Worm (Caenorhabditis elegans) whole organism, L3 larva: ENCODE results near the gene Y43F8B.15.

Source experiments
- R02D3.7 ChIP-seq: fragments of 150-350 bp; optimal IDR thresholded peaks from 2 replicates; lab custom pipeline; 2014; ENCODE audit warnings: missing biosample characterization, missing genetic modification characterization
- ZK546.5 ChIP-seq: sonication (generic microtip); optimal IDR thresholded peaks from 2 replicates; lab custom pipeline; 2017; ENCODE audit warnings: missing biosample characterization, missing genetic modification characterization
- aly-2 ChIP-seq: fragments of 150-350 bp; optimal IDR thresholded peaks from 2 replicates; lab custom pipeline; 2014; ENCODE audit warnings: missing biosample characterization, missing genetic modification characterization
- ama-1 ChIP-seq: fragments of 150-350 bp; optimal IDR thresholded peaks from 2 replicates; lab custom pipeline; 2018
- ceh-16 ChIP-seq: sonication (generic microtip); optimal IDR thresholded peaks from 2 replicates; lab custom pipeline; 2017; ENCODE audit warnings: missing biosample characterization, missing genetic modification characterization
- ceh-82 ChIP-seq: fragments of 150-350 bp; optimal IDR thresholded peaks from 2 replicates; lab custom pipeline; 2014; ENCODE audit warnings: missing biosample characterization, missing genetic modification characterization
- ceh-9 ChIP-seq: sonication (generic microtip); optimal IDR thresholded peaks from 2 replicates; lab custom pipeline; 2018; ENCODE audit warnings: missing biosample characterization, missing genetic modification characterization
- daf-12 ChIP-seq: fragments of 150-350 bp; optimal IDR thresholded peaks from 2 replicates; lab custom pipeline; 2014; ENCODE audit warnings: missing biosample characterization, missing genetic modification reagents, missing genetic modification characterization
- egl-27 ChIP-seq: sonication (generic microtip); optimal IDR thresholded peaks from 4 replicates; lab custom pipeline; 2017; ENCODE audit warnings: missing biosample characterization, missing genetic modification reagents, missing genetic modification characterization
- elt-1 ChIP-seq: fragments of 150-350 bp; optimal IDR thresholded peaks from 2 replicates; lab custom pipeline; 2014; ENCODE audit warnings: missing biosample characterization, missing genetic modification characterization
- elt-2 ChIP-seq: sonication (generic microtip); optimal IDR thresholded peaks from 2 replicates; lab custom pipeline; 2016; ENCODE audit warnings: missing genetic modification reagents, mild to moderate bottlenecking, missing genetic modification characterization, missing compliant biosample characterization
- eor-1 ChIP-seq, 2 experiments: fragments of 150-350 bp; optimal IDR thresholded peaks; 2 replicates each; lab custom pipeline; 2014 to 2018; ENCODE audit warnings: missing biosample characterization in 2 of 2, missing genetic modification characterization in 2 of 2
- fkh-10 ChIP-seq: sonication (generic microtip); optimal IDR thresholded peaks from 2 replicates; lab custom pipeline; 2017; ENCODE audit warnings: missing biosample characterization, missing genetic modification reagents, missing genetic modification characterization
- fkh-2 ChIP-seq: fragments of 150-350 bp; optimal IDR thresholded peaks from 2 replicates; lab custom pipeline; 2014; ENCODE audit warnings: missing biosample characterization, missing genetic modification reagents, missing genetic modification characterization
- hmg-11 ChIP-seq: sonication (generic microtip); optimal IDR thresholded peaks from 2 replicates; lab custom pipeline; 2016; ENCODE audit warnings: missing genetic modification characterization, missing compliant biosample characterization
- jun-1 ChIP-seq: fragments of 150-350 bp; optimal IDR thresholded peaks from 2 replicates; lab custom pipeline; 2014; ENCODE audit warnings: missing biosample characterization, missing genetic modification reagents, missing genetic modification characterization
- lin-15B ChIP-seq: fragments of 150-350 bp; optimal IDR thresholded peaks from 2 replicates; lab custom pipeline; 2014; ENCODE audit warnings: missing biosample characterization, missing genetic modification characterization
- lin-39 ChIP-seq: fragments of 150-350 bp; optimal IDR thresholded peaks from 2 replicates; lab custom pipeline; 2018; ENCODE audit warnings: missing biosample characterization, missing genetic modification reagents, missing genetic modification characterization
- mml-1 ChIP-seq: fragments of 150-350 bp; sonication (generic microtip); optimal IDR thresholded peaks from 3 replicates; lab custom pipeline; 2014; ENCODE audit warnings: missing biosample characterization, missing genetic modification characterization
- nhr-11 ChIP-seq: fragments of 150-350 bp; optimal IDR thresholded peaks from 2 replicates; lab custom pipeline; 2014; ENCODE audit warnings: missing biosample characterization, missing genetic modification characterization
- nhr-23 ChIP-seq: fragments of 150-350 bp; optimal IDR thresholded peaks from 2 replicates; lab custom pipeline; 2014; ENCODE audit warnings: missing biosample characterization, missing genetic modification reagents, missing genetic modification characterization
- nhr-237 ChIP-seq: fragments of 150-350 bp; optimal IDR thresholded peaks from 2 replicates; lab custom pipeline; 2014; ENCODE audit warnings: missing biosample characterization, missing genetic modification characterization
- nhr-25 ChIP-seq: sonication (generic microtip); optimal IDR thresholded peaks from 2 replicates; lab custom pipeline; 2017; ENCODE audit warnings: missing biosample characterization, missing genetic modification characterization
- nhr-28 ChIP-seq: fragments of 150-350 bp; optimal IDR thresholded peaks from 2 replicates; lab custom pipeline; 2014; ENCODE audit warnings: missing biosample characterization, missing genetic modification characterization
- nhr-43 ChIP-seq: sonication (generic microtip); optimal IDR thresholded peaks from 2 replicates; lab custom pipeline; 2016; ENCODE audit warnings: mild to moderate bottlenecking, missing genetic modification characterization, missing compliant biosample characterization; ENCODE audit not compliant: poor library complexity, severe bottlenecking
- nhr-67 ChIP-seq: fragments of 150-350 bp; optimal IDR thresholded peaks from 2 replicates; lab custom pipeline; 2014; ENCODE audit warnings: missing biosample characterization, missing genetic modification characterization
- nhr-77 ChIP-seq: fragments of 150-350 bp; optimal IDR thresholded peaks from 2 replicates; lab custom pipeline; 2014; ENCODE audit warnings: missing biosample characterization, missing genetic modification characterization
- pha-4 ChIP-seq: fragments of 150-350 bp; optimal IDR thresholded peaks from 2 replicates; lab custom pipeline; 2014; ENCODE audit warnings: missing biosample characterization, missing genetic modification reagents, missing genetic modification characterization
- pqm-1 ChIP-seq: fragments of 150-350 bp; optimal IDR thresholded peaks from 2 replicates; lab custom pipeline; 2017; ENCODE audit warnings: missing biosample characterization, missing genetic modification characterization, inconsistent platforms
- sea-2 ChIP-seq: fragments of 150-350 bp; sonication (generic microtip); optimal IDR thresholded peaks from 4 replicates; lab custom pipeline; 2014; ENCODE audit warnings: missing biosample characterization, missing genetic modification reagents, missing genetic modification characterization
- skn-1 ChIP-seq: fragments of 150-350 bp; optimal IDR thresholded peaks from 2 replicates; lab custom pipeline; 2014; ENCODE audit warnings: missing biosample characterization, missing genetic modification characterization
- zag-1 ChIP-seq: fragments of 150-350 bp; optimal IDR thresholded peaks from 2 replicates; lab custom pipeline; 2014; ENCODE audit warnings: missing biosample characterization, missing genetic modification characterization
- ztf-11 ChIP-seq: fragments of 150-350 bp; optimal IDR thresholded peaks from 2 replicates; lab custom pipeline; 2014; ENCODE audit warnings: missing biosample characterization, missing genetic modification characterization
- ztf-4 ChIP-seq: fragments of 150-350 bp; optimal IDR thresholded peaks from 2 replicates; lab custom pipeline; 2014; ENCODE audit warnings: missing biosample characterization, missing genetic modification characterization

Gene Y43F8B.15

ce11 chrV:19501389-19501788 is 39.5 kb upstream of the Y43F8B.15 start:
- TF ChIP-seq eor-1 (tag; optimal IDR thresholded peaks at IDR 0.05; lab: Kevin White, UChicago) (no peak), fkh-10 (GFP tag; lab: Kevin White, UChicago) (no peak), pqm-1 (no peak), elt-2 (tag; lab: Kevin White, UChicago) (no peak), mml-1 (tag; lab: Kevin White, UChicago) (no peak), fkh-2 (tag; lab: Kevin White, UChicago) (no peak), nhr-28 (no peak), zag-1 (no peak), nhr-237 (tag; lab: Kevin White, UChicago) (no peak), lin-39 (tag; lab: Kevin White, UChicago) (no peak), nhr-77 (tag; lab: Kevin White, UChicago) (no peak)
- TF ChIP-seq, all 47 proteins: peak for 0

ce11 chrV:19497087-19497486 is 35.2 kb upstream of the Y43F8B.15 start:
- TF ChIP-seq nhr-237 (tag; lab: Kevin White, UChicago) (no peak), nhr-28 (no peak)
- TF ChIP-seq, all 47 proteins: peak for 0

- TF ChIP-seq nhr-25 (tag; lab: Kevin White, UChicago) (no peak), ceh-9 (tag; lab: Kevin White, UChicago) (no peak), elt-2 (tag; lab: Kevin White, UChicago) (no peak), egl-27 (tag; lab: Kevin White, UChicago) (no peak)
These were observed 33.7 kb upstream of the Y43F8B.15 start, which contains the start of gene scl-21 for ce11 chrV:19495587-19495986. Gene scl-21, minus strand, starts transcription at chrV:19495687.

- TF ChIP-seq nhr-25 (tag; lab: Kevin White, UChicago) = no peak
These were observed 33.2 kb upstream of the Y43F8B.15 start for ce11 chrV:19495145-19495544.

ce11 chrV:19491302-19491701 is 29.4 kb upstream of the Y43F8B.15 start, which contains the start of gene Y43F8B.29:
Gene Y43F8B.29, plus strand, starts transcription at chrV:19491602.
- TF ChIP-seq ztf-4 = no peak
- no peak for TF ChIP-seq lin-39 (tag; lab: Kevin White, UChicago)
- TF ChIP-seq nhr-23 (tag; lab: Kevin White, UChicago) = no peak
- no peak for TF ChIP-seq sea-2 (GFP tag; lab: Kevin White, UChicago)
- TF ChIP-seq nhr-25 (tag; lab: Kevin White, UChicago) = no peak
- TF ChIP-seq nhr-43 = no peak
- TF ChIP-seq ceh-82 = no peak
- no peak for TF ChIP-seq elt-2 (tag; lab: Kevin White, UChicago)
- no peak for TF ChIP-seq lin-15B (tag; lab: Kevin White, UChicago)
- TF ChIP-seq nhr-11 (tag; lab: Kevin White, UChicago) = no peak
- no peak for TF ChIP-seq pqm-1
- no peak for TF ChIP-seq ama-1
- no peak for TF ChIP-seq nhr-77 (tag; lab: Kevin White, UChicago)
- TF ChIP-seq ceh-16 (tag; lab: Kevin White, UChicago) = no peak
- no peak for TF ChIP-seq hmg-11
- TF ChIP-seq nhr-67 (tag; lab: Kevin White, UChicago) = no peak

ce11 chrV:19490461-19490860 is 28.5 kb upstream of the Y43F8B.15 start, which contains the start of gene Y43F8B.7:
Gene Y43F8B.7, plus strand, starts transcription at chrV:19490761.
- TF ChIP-seq skn-1 (tag; lab: Kevin White, UChicago) (no peak), ceh-82 (no peak), daf-12 (tag; lab: Kevin White, UChicago) (no peak), ZK546.5 (no peak), nhr-23 (tag; lab: Kevin White, UChicago) (no peak), hmg-11 (no peak), R02D3.7 (tag; lab: Kevin White, UChicago) (no peak), jun-1 (no peak), pqm-1 (no peak), fkh-10 (GFP tag; lab: Kevin White, UChicago) (no peak), aly-2 (tag; lab: Kevin White, UChicago) (no peak), eor-1 (tag; optimal IDR thresholded peaks at IDR 0.05; lab: Kevin White, UChicago) (no peak), elt-1 (tag; lab: Kevin White, UChicago) (no peak), nhr-67 (tag; lab: Kevin White, UChicago) (no peak), ztf-11 (tag; lab: Kevin White, UChicago) (no peak), lin-15B (tag; lab: Kevin White, UChicago) (no peak), ceh-9 (tag; lab: Kevin White, UChicago) (no peak), elt-2 (tag; lab: Kevin White, UChicago) (no peak), pha-4 (tag; lab: Kevin White, UChicago) (no peak), ztf-4 (no peak)
